Fruit fly (Drosophila melanogaster) whole organism, embryonic: ENCODE measurements around the gene CG4101.

Experiments used
- CG10321 ChIP-seq: fragments of 200-800 bp; sonication (Bioruptor generic); IDR thresholded peaks from 2 replicates; pipeline ENCODE4 v1.3.6; 2022; ENCODE audit warnings: missing biosample characterization, missing genetic modification characterization
- CG10431 ChIP-seq: fragments of 200-800 bp; sonication (Bioruptor generic); optimal IDR thresholded peaks from 3 replicates; lab custom pipeline; 2018; ENCODE audit warnings: missing biosample characterization, mild to moderate bottlenecking, missing genetic modification characterization
- CG10543 ChIP-seq: fragments of 200-800 bp; sonication (Bioruptor generic); optimal IDR thresholded peaks from 3 replicates; lab custom pipeline; 2017; ENCODE audit warnings: missing biosample characterization, mild to moderate bottlenecking, missing genetic modification characterization, moderate library complexity
- CG11093 ChIP-seq: fragments of 200-800 bp; sonication (Bioruptor generic); IDR thresholded peaks from 3 replicates; pipeline ENCODE4 v1.3.6; 2022; ENCODE audit warnings: missing biosample characterization, missing genetic modification characterization
- CG11247 ChIP-seq: fragments of 200-800 bp; sonication (Bioruptor generic); IDR thresholded peaks from 2 replicates; pipeline ENCODE4 v1.3.6; 2022; ENCODE audit warnings: missing biosample characterization, missing genetic modification characterization
- CG11398 ChIP-seq: fragments of 200-800 bp; sonication (Bioruptor generic); optimal IDR thresholded peaks from 2 replicates; lab custom pipeline; 2016; ENCODE audit warnings: missing biosample characterization, missing genetic modification characterization
- CG11560 ChIP-seq: fragments of 200-800 bp; sonication (Bioruptor generic); IDR thresholded peaks from 3 replicates; pipeline ENCODE4 v1.3.6; 2022; ENCODE audit warnings: missing biosample characterization, missing genetic modification characterization
- CG11696 ChIP-seq: fragments of 200-800 bp; sonication (Bioruptor generic); IDR thresholded peaks from 2 replicates; pipeline ENCODE4 v1.3.6; 2022; ENCODE audit warnings: missing biosample characterization, missing genetic modification characterization
- CG14441 ChIP-seq: fragments of 200-800 bp; sonication (Bioruptor generic); IDR thresholded peaks from 2 replicates; pipeline ENCODE4 v1.3.6; 2022; ENCODE audit warnings: missing biosample characterization, missing genetic modification characterization
- CG15696 ChIP-seq: fragments of 200-800 bp; sonication (Bioruptor generic); optimal IDR thresholded peaks from 2 replicates; lab custom pipeline; 2019; ENCODE audit warnings: missing biosample characterization, mild to moderate bottlenecking, missing genetic modification characterization, moderate library complexity
- CG17568 ChIP-seq: fragments of 200-800 bp; sonication (Bioruptor generic); optimal IDR thresholded peaks from 2 replicates; lab custom pipeline; 2018; ENCODE audit warnings: missing biosample characterization, mild to moderate bottlenecking, missing genetic modification characterization, moderate library complexity
- CG2116 ChIP-seq: fragments of 200-800 bp; sonication (Bioruptor generic); optimal IDR thresholded peaks from 3 replicates; lab custom pipeline; 2018; ENCODE audit warnings: missing biosample characterization, mild to moderate bottlenecking, missing genetic modification characterization
- CG33213 ChIP-seq: fragments of 200-800 bp; sonication (Bioruptor generic); optimal IDR thresholded peaks from 3 replicates; lab custom pipeline; 2016; ENCODE audit warnings: missing biosample characterization, missing genetic modification characterization
- CG3407 ChIP-seq: fragments of 200-800 bp; sonication (Bioruptor generic); optimal IDR thresholded peaks from 2 replicates; lab custom pipeline; 2018; ENCODE audit warnings: missing biosample characterization, mild to moderate bottlenecking, missing genetic modification characterization
- CG3838 ChIP-seq: fragments of 200-800 bp; sonication (Bioruptor generic); optimal IDR thresholded peaks from 3 replicates; lab custom pipeline; 2016; ENCODE audit warnings: missing biosample characterization, missing genetic modification characterization
- CG7372 ChIP-seq: fragments of 200-800 bp; sonication (Bioruptor generic); IDR thresholded peaks from 2 replicates; pipeline ENCODE4 v1.3.6; 2022; ENCODE audit warnings: missing biosample characterization, missing genetic modification characterization
- CG7839 ChIP-seq: fragments of 200-800 bp; sonication (Bioruptor generic); optimal IDR thresholded peaks from 3 replicates; lab custom pipeline; 2018; ENCODE audit warnings: missing biosample characterization, mild to moderate bottlenecking, missing genetic modification characterization, moderate library complexity
- CG9727 ChIP-seq: fragments of 200-800 bp; sonication (Bioruptor generic); optimal IDR thresholded peaks from 3 replicates; lab custom pipeline; 2017; ENCODE audit warnings: missing biosample characterization, mild to moderate bottlenecking, missing genetic modification characterization
- Deaf1 ChIP-seq: fragments of 200-800 bp; optimal IDR thresholded peaks from 3 replicates; lab custom pipeline; 2019; ENCODE audit warnings: missing biosample characterization, mild to moderate bottlenecking, missing genetic modification characterization, moderate library complexity
- Dref ChIP-seq: fragments of 200-800 bp; sonication (Bioruptor generic); IDR thresholded peaks from 2 replicates; pipeline ENCODE4 v1.3.6; 2022; ENCODE audit warnings: missing biosample characterization, missing genetic modification characterization
- Fer2 ChIP-seq: fragments of 200-800 bp; sonication (Bioruptor generic); optimal IDR thresholded peaks from 2 replicates; lab custom pipeline; 2018; ENCODE audit warnings: missing biosample characterization, mild to moderate bottlenecking, missing genetic modification characterization, moderate library complexity
- GATAe ChIP-seq: fragments of 200-800 bp; sonication (Bioruptor generic); conservative IDR thresholded peaks from 2 replicates; pipeline ENCODE4 v1.3.6; 2022; ENCODE audit warnings: missing biosample characterization, missing genetic modification characterization
- Meics ChIP-seq: fragments of 200-800 bp; sonication (Bioruptor generic); optimal IDR thresholded peaks from 2 replicates; lab custom pipeline; 2017; ENCODE audit warnings: missing biosample characterization, mild to moderate bottlenecking, missing genetic modification characterization
- Nf-YC ChIP-seq: fragments of 200-800 bp; optimal IDR thresholded peaks from 3 replicates; lab custom pipeline; 2019; ENCODE audit warnings: missing biosample characterization, mild to moderate bottlenecking, missing genetic modification characterization, moderate library complexity
- Ptx1 ChIP-seq: fragments of 200-800 bp; sonication (Bioruptor generic); IDR thresholded peaks from 2 replicates; pipeline ENCODE4 v1.3.6; 2022; ENCODE audit warnings: missing biosample characterization, missing genetic modification characterization
- Rfx ChIP-seq: fragments of 200-800 bp; sonication (Bioruptor generic); IDR thresholded peaks from 2 replicates; pipeline ENCODE4 v1.3.6; 2022; ENCODE audit warnings: missing biosample characterization, missing genetic modification characterization
- Sry-δ ChIP-seq: fragments of 200-800 bp; sonication (Bioruptor generic); optimal IDR thresholded peaks from 2 replicates; lab custom pipeline; 2016; ENCODE audit warnings: missing biosample characterization, missing genetic modification characterization
- Usf ChIP-seq: fragments of 200-800 bp; sonication (Bioruptor generic); optimal IDR thresholded peaks from 2 replicates; lab custom pipeline; 2017; ENCODE audit warnings: missing genotype, missing biosample characterization, missing genetic modification characterization
- Xbp1 ChIP-seq: fragments of 200-800 bp; sonication (Bioruptor generic); optimal IDR thresholded peaks from 3 replicates; lab custom pipeline; 2016; ENCODE audit warnings: missing biosample characterization, mild to moderate bottlenecking, missing genetic modification characterization
- ab ChIP-seq: fragments of 200-800 bp; sonication (Bioruptor generic); optimal IDR thresholded peaks from 2 replicates; lab custom pipeline; 2016; ENCODE audit warnings: missing biosample characterization, missing genetic modification characterization
- ac ChIP-seq: fragments of 200-800 bp; sonication (Bioruptor generic); optimal IDR thresholded peaks from 3 replicates; lab custom pipeline; 2017; ENCODE audit warnings: missing biosample characterization, mild to moderate bottlenecking, missing genetic modification characterization
- al ChIP-seq: fragments of 200-800 bp; sonication (Bioruptor generic); IDR thresholded peaks from 2 replicates; pipeline ENCODE4 v1.3.6; 2022; ENCODE audit warnings: missing biosample characterization, missing genetic modification characterization
- ase ChIP-seq: fragments of 200-800 bp; sonication (Bioruptor generic); IDR thresholded peaks from 3 replicates; pipeline ENCODE4 v1.3.6; 2022; ENCODE audit warnings: missing biosample characterization, missing genetic modification characterization
- bcd ChIP-seq: fragments of 200-800 bp; sonication (Bioruptor generic); optimal IDR thresholded peaks from 2 replicates; lab custom pipeline; 2017; ENCODE audit warnings: missing biosample characterization, mild to moderate bottlenecking, missing genetic modification characterization
- br ChIP-seq: fragments of >200 bp; optimal IDR thresholded peaks from 2 replicates; lab custom pipeline; 2017
- chif ChIP-seq, 2 experiments: fragments of 200-800 bp; sonication (Bioruptor generic); optimal IDR thresholded peaks; 3 replicates each; lab custom pipeline; 2016; ENCODE audit warnings: missing biosample characterization in 2 of 2, missing genetic modification characterization in 2 of 2
- dm ChIP-seq: fragments of 200-800 bp; sonication (Bioruptor generic); optimal IDR thresholded peaks from 3 replicates; lab custom pipeline; 2016; ENCODE audit warnings: missing biosample characterization, missing genetic modification characterization
- dmrt99B ChIP-seq: fragments of 200-800 bp; sonication (Bioruptor generic); optimal IDR thresholded peaks from 2 replicates; lab custom pipeline; 2018; ENCODE audit warnings: missing biosample characterization, mild to moderate bottlenecking, missing genetic modification characterization, moderate library complexity
- eyg ChIP-seq: fragments of 200-800 bp; sonication (Bioruptor generic); optimal IDR thresholded peaks from 3 replicates; lab custom pipeline; 2016; ENCODE audit warnings: missing biosample characterization, missing genetic modification characterization
- fd64A ChIP-seq: fragments of 200-800 bp; sonication (Bioruptor generic); optimal IDR thresholded peaks from 3 replicates; lab custom pipeline; 2018; ENCODE audit warnings: missing biosample characterization, mild to moderate bottlenecking, missing genetic modification characterization
- gem ChIP-seq: fragments of 200-800 bp; sonication (Bioruptor generic); optimal IDR thresholded peaks from 2 replicates; lab custom pipeline; 2019; ENCODE audit warnings: missing biosample characterization, mild to moderate bottlenecking, missing genetic modification characterization, moderate library complexity
- hbn ChIP-seq: fragments of 200-800 bp; sonication (Bioruptor generic); IDR thresholded peaks from 2 replicates; pipeline ENCODE4 v1.3.6; 2022; ENCODE audit warnings: missing biosample characterization, missing genetic modification characterization; ENCODE audit not compliant: partially characterized antibody
- lab ChIP-seq: fragments of 200-800 bp; sonication (Bioruptor generic); optimal IDR thresholded peaks from 3 replicates; lab custom pipeline; 2017; ENCODE audit warnings: missing biosample characterization, missing genetic modification characterization, mild to moderate bottlenecking, moderate library complexity, missing genetic modification reagents
- sc ChIP-seq, 3 experiments: fragments of >200 bp in 2 of 3; fragments of 200-800 bp in 1 of 3; sonication (Bioruptor generic) in 1 of 3; optimal IDR thresholded peaks; 2 replicates in 2 of 3; 3 replicates in 1 of 3; lab custom pipeline; 2017; ENCODE audit warnings: mild to moderate bottlenecking in 1 of 3, missing biosample characterization in 1 of 3, missing genetic modification characterization in 1 of 3, missing genetic modification reagents in 1 of 3
- sens-2 ChIP-seq: fragments of 200-800 bp; sonication (Bioruptor generic); IDR thresholded peaks from 2 replicates; pipeline ENCODE4 v1.3.6; 2022; ENCODE audit warnings: missing biosample characterization, missing genetic modification characterization
- shn ChIP-seq: fragments of 200-800 bp; sonication (Bioruptor generic); optimal IDR thresholded peaks from 3 replicates; lab custom pipeline; 2016; ENCODE audit warnings: missing biosample characterization, missing genetic modification characterization
- tll ChIP-seq, 2 experiments: fragments of 200-800 bp in 1 of 2; fragments of >200 bp in 1 of 2; sonication (Bioruptor generic) in 1 of 2; optimal IDR thresholded peaks; 2 replicates each; lab custom pipeline; 2017 to 2019; ENCODE audit warnings: missing biosample characterization in 2 of 2, missing genetic modification characterization in 2 of 2, mild to moderate bottlenecking in 1 of 2, moderate library complexity in 1 of 2
- tx ChIP-seq: fragments of 200-800 bp; sonication (Bioruptor generic); optimal IDR thresholded peaks from 2 replicates; lab custom pipeline; 2016; ENCODE audit warnings: missing biosample characterization, missing genetic modification characterization
- wor ChIP-seq: fragments of 200-800 bp; sonication (Bioruptor generic); IDR thresholded peaks from 2 replicates; pipeline ENCODE4 v1.3.6; 2022; ENCODE audit warnings: missing biosample characterization, missing genetic modification characterization
- z ChIP-seq: fragments of 200-800 bp; sonication (Bioruptor generic); IDR thresholded peaks from 3 replicates; pipeline ENCODE4 v1.3.6; 2022; ENCODE audit warnings: missing biosample characterization, missing genetic modification characterization

CG4101 gene

DNA sequence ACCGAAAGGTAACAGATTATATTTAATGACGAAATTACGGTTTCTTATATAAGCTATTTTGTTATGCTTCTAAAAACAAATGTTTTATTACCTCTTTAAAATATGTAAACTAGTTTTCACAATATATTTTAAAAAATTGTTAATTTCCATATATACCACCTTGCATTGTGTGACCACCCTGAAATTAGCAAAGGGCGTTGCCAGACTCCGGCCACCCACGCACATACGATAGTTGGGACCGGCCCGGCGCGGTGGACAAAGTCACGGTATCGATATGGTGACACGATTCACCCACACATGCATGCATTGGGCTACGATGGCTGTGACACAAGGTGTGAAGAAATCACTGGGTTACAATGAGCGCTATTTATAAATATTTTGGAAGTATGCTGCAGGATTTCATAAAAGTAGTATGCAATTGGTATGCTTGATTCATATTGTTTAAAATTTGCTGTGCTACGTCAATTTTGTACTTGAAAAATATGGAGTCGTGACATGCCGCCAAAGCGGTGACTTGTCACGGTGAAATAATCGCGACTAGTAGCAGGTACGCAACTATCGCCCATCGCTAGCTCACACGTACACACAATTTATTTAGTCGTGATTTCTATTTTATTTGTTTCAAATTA is 24.2 kb upstream of the CG4101 start (continued):
- TF ChIP-seq bcd (GFP tag; lab: Kevin White, UChicago): peak; percentile 66
- no peak for TF ChIP-seq GATAe (GFP tag; lab: Robert Waterston, UW)
- no peak for TF ChIP-seq z (GFP tag; lab: Robert Waterston, UW)
- TF ChIP-seq Xbp1: peak; percentile 63
- peak; percentile 61 for TF ChIP-seq eyg
- TF ChIP-seq sens-2 (GFP tag; lab: Robert Waterston, UW): no peak
- no peak for TF ChIP-seq ab (GFP tag; lab: Kevin White, UChicago)
- no peak for TF ChIP-seq CG11093 (GFP tag; lab: Robert Waterston, UW)
- TF ChIP-seq tx: peak; percentile 41
- no peak for TF ChIP-seq dmrt99B
- peak; percentile 57 for TF ChIP-seq CG10543
- no peak for TF ChIP-seq Deaf1 (tag; lab: Kevin White, UChicago)
- TF ChIP-seq CG11398 (GFP tag; lab: Kevin White, UChicago): peak; percentile 54
- 0 out of 2 replicates have a peak, but pooled peaks have one; percentile 31 for TF ChIP-seq CG7372
- TF ChIP-seq Meics: peak; percentile 37
- TF ChIP-seq Ptx1 (GFP tag; lab: Robert Waterston, UW): peak; percentile 50
- TF ChIP-seq tll (GFP tag; optimal IDR thresholded peaks at IDR 0.05; lab: Kevin White, UChicago): peak; percentile 50 to 99
- no peak for TF ChIP-seq br
- TF ChIP-seq chif (GFP tag; optimal IDR thresholded peaks at IDR 0.05; lab: Kevin White, UChicago): peak; percentile 9 to 36
- TF ChIP-seq CG14441 (GFP tag; lab: Robert Waterston, UW): peak; percentile 36; the same call in 1 of the 2 replicates
- TF ChIP-seq CG3838 (GFP tag; lab: Kevin White, UChicago): no peak
- peak; percentile 83 for TF ChIP-seq Rfx (GFP tag; lab: Robert Waterston, UW)
- TF ChIP-seq CG2116 (GFP tag; lab: Kevin White, UChicago): peak; percentile 79
- peak; percentile 42 for TF ChIP-seq wor (GFP tag; lab: Robert Waterston, UW)
- peak; percentile 82 for TF ChIP-seq dm (GFP tag; lab: Kevin White, UChicago)
- peak; percentile 98 for TF ChIP-seq Sry-δ
- peak; percentile 48 for TF ChIP-seq Nf-YC (tag; lab: Kevin White, UChicago)
- TF ChIP-seq CG11560 (tag; lab: Robert Waterston, UW): no peak
- no peak for TF ChIP-seq CG10321
- TF ChIP-seq CG9727 (GFP tag; lab: Kevin White, UChicago): peak; percentile 68
- no peak for TF ChIP-seq fd64A (GFP tag; lab: Kevin White, UChicago)
- peak; percentile 17 for TF ChIP-seq Fer2
- no peak for TF ChIP-seq CG3407
- TF ChIP-seq CG33213 (GFP tag; lab: Kevin White, UChicago): peak; percentile 60
- TF ChIP-seq CG7839 (tag; lab: Kevin White, UChicago): peak; percentile 63
- TF ChIP-seq CG17568 (GFP tag; lab: Kevin White, UChicago): no peak
- peak; percentile 95 for TF ChIP-seq hbn (GFP tag; lab: Robert Waterston, UW)
- TF ChIP-seq CG10431 (GFP tag; lab: Kevin White, UChicago): peak; percentile 64
- 0 out of 3 replicates have a peak, but pooled peaks have one; percentile 51 for TF ChIP-seq ase (GFP tag; lab: Robert Waterston, UW)
- no peak for TF ChIP-seq Usf (GFP tag; lab: Kevin White, UChicago)
- TF ChIP-seq lab (GFP tag; lab: Kevin White, UChicago): no peak
- TF ChIP-seq ac: no peak
- TF ChIP-seq sc (optimal IDR thresholded peaks at IDR 0.05; lab: Kevin White, UChicago): no peak
- peak; percentile 11 for TF ChIP-seq sc (GFP tag; optimal IDR thresholded peaks at IDR 0.05; lab: Kevin White, UChicago)
- no peak for TF ChIP-seq CG11696
- TF ChIP-seq Dref (GFP tag; lab: Robert Waterston, UW): peak; percentile 52
- peak; percentile 20; the same call in 1 of the 2 replicates for TF ChIP-seq al (GFP tag; lab: Robert Waterston, UW)
- TF ChIP-seq CG11247 (GFP tag; lab: Robert Waterston, UW): peak; percentile 51; the same call in 1 of the 2 replicates
- TF ChIP-seq CG15696: peak; percentile 13
- peak; percentile 72 for TF ChIP-seq gem
- peak; percentile 63 for TF ChIP-seq shn (GFP tag; lab: Kevin White, UChicago)
